Fruit fly (Drosophila melanogaster) whole organism, embryonic: ENCODE results near the gene CG9467.

Source experiments
- CG10267 ChIP-seq: fragments of 200-800 bp; sonication (Bioruptor generic); optimal IDR thresholded peaks from 2 replicates; lab custom pipeline; 2018; ENCODE audit warnings: missing biosample characterization, mild to moderate bottlenecking, missing genetic modification characterization, moderate library complexity
- CG10321 ChIP-seq: fragments of 200-800 bp; sonication (Bioruptor generic); IDR thresholded peaks from 2 replicates; pipeline ENCODE4 v1.3.6; 2022; ENCODE audit warnings: missing biosample characterization, missing genetic modification characterization
- CG10431 ChIP-seq: fragments of 200-800 bp; sonication (Bioruptor generic); optimal IDR thresholded peaks from 3 replicates; lab custom pipeline; 2018; ENCODE audit warnings: missing biosample characterization, mild to moderate bottlenecking, missing genetic modification characterization
- CG12104 ChIP-seq: fragments of 200-800 bp; sonication (Bioruptor generic); optimal IDR thresholded peaks from 3 replicates; lab custom pipeline; 2016; ENCODE audit warnings: missing biosample characterization, missing genetic modification characterization
- CG12155 ChIP-seq: fragments of 200-800 bp; sonication (Bioruptor generic); optimal IDR thresholded peaks from 3 replicates; lab custom pipeline; 2016; ENCODE audit warnings: missing biosample characterization, missing genetic modification characterization
- CG13123 ChIP-seq: fragments of 200-800 bp; sonication (Bioruptor generic); optimal IDR thresholded peaks from 2 replicates; lab custom pipeline; 2016; ENCODE audit warnings: missing biosample characterization, missing genetic modification characterization
- CG16813 ChIP-seq: fragments of 200-800 bp; sonication (Bioruptor generic); IDR thresholded peaks from 3 replicates; pipeline ENCODE4 v1.3.6; 2022; ENCODE audit warnings: missing biosample characterization, missing genetic modification characterization; ENCODE audit not compliant: partially characterized antibody
- CG1832 ChIP-seq: fragments of 200-800 bp; sonication (Bioruptor generic); optimal IDR thresholded peaks from 2 replicates; lab custom pipeline; 2017; ENCODE audit warnings: missing biosample characterization, mild to moderate bottlenecking, missing genetic modification characterization, inconsistent platforms
- CG30431 ChIP-seq: fragments of 200-800 bp; sonication (Bioruptor generic); optimal IDR thresholded peaks from 2 replicates; lab custom pipeline; 2017; ENCODE audit warnings: missing biosample characterization, missing genetic modification characterization
- CG3065 ChIP-seq: fragments of 200-800 bp; sonication (Bioruptor generic); optimal IDR thresholded peaks from 2 replicates; lab custom pipeline; 2016; ENCODE audit warnings: missing biosample characterization, missing genetic modification characterization
- CG32772 ChIP-seq: fragments of 200-800 bp; sonication (Bioruptor generic); IDR thresholded peaks from 2 replicates; pipeline ENCODE4 v1.3.6; 2022; ENCODE audit warnings: missing biosample characterization, missing genetic modification characterization
- CG3407 ChIP-seq: fragments of 200-800 bp; sonication (Bioruptor generic); optimal IDR thresholded peaks from 2 replicates; lab custom pipeline; 2018; ENCODE audit warnings: missing biosample characterization, mild to moderate bottlenecking, missing genetic modification characterization
- CG34376 ChIP-seq: fragments of 200-800 bp; sonication (Bioruptor generic); optimal IDR thresholded peaks from 2 replicates; lab custom pipeline; 2018; ENCODE audit warnings: missing biosample characterization, mild to moderate bottlenecking, missing genetic modification characterization
- CG34422 ChIP-seq: fragments of 200-800 bp; sonication (Bioruptor generic); IDR thresholded peaks from 3 replicates; pipeline ENCODE4 v1.3.6; 2022; ENCODE audit warnings: missing biosample characterization, missing genetic modification characterization
- CG3995 ChIP-seq: fragments of 200-800 bp; sonication (Bioruptor generic); optimal IDR thresholded peaks from 3 replicates; lab custom pipeline; 2016; ENCODE audit warnings: missing biosample characterization, missing genetic modification characterization
- CG5245 ChIP-seq: fragments of 200-800 bp; sonication (Bioruptor generic); optimal IDR thresholded peaks from 3 replicates; lab custom pipeline; 2016; ENCODE audit warnings: missing biosample characterization, missing genetic modification characterization
- CG6272 ChIP-seq: fragments of 200-800 bp; sonication (Bioruptor generic); IDR thresholded peaks from 2 replicates; pipeline ENCODE4 v1.3.6; 2022; ENCODE audit warnings: missing biosample characterization, missing genetic modification characterization
- CG7839 ChIP-seq: fragments of 200-800 bp; sonication (Bioruptor generic); optimal IDR thresholded peaks from 3 replicates; lab custom pipeline; 2018; ENCODE audit warnings: missing biosample characterization, mild to moderate bottlenecking, missing genetic modification characterization, moderate library complexity
- CG7987 ChIP-seq: fragments of 200-800 bp; sonication (Bioruptor generic); optimal IDR thresholded peaks from 2 replicates; lab custom pipeline; 2018; ENCODE audit warnings: missing biosample characterization, mild to moderate bottlenecking, missing genetic modification characterization, moderate library complexity
- CG8765 ChIP-seq: fragments of 200-800 bp; sonication (Bioruptor generic); IDR thresholded peaks from 2 replicates; pipeline ENCODE4 v1.3.6; 2022; ENCODE audit warnings: missing biosample characterization, missing genetic modification characterization
- CG8924 ChIP-seq: fragments of 200-800 bp; optimal IDR thresholded peaks from 3 replicates; lab custom pipeline; 2019; ENCODE audit warnings: missing biosample characterization, mild to moderate bottlenecking, missing genetic modification characterization, moderate library complexity
- Dad ChIP-seq: fragments of 200-800 bp; sonication (Bioruptor generic); optimal IDR thresholded peaks from 3 replicates; lab custom pipeline; 2016; ENCODE audit warnings: missing biosample characterization, missing genetic modification characterization
- Dbx ChIP-seq: fragments of 200-800 bp; sonication (Bioruptor generic); IDR thresholded peaks from 3 replicates; pipeline ENCODE4 v1.3.6; 2022; ENCODE audit warnings: missing biosample characterization, missing genetic modification characterization
- Dfd ChIP-seq, 2 experiments: fragments of >200 bp; optimal IDR thresholded peaks; 2 replicates each; lab custom pipeline; 2017; ENCODE audit warnings: missing biosample characterization in 2 of 2, missing genetic modification characterization in 2 of 2
- Dip3 ChIP-seq: fragments of 200-800 bp; sonication (Bioruptor generic); optimal IDR thresholded peaks from 3 replicates; lab custom pipeline; 2016; ENCODE audit warnings: missing biosample characterization, missing genetic modification characterization
- Ets65A ChIP-seq: fragments of 200-800 bp; sonication (Bioruptor generic); peaks from one replicate; lab custom pipeline; 2016; ENCODE audit warnings: missing biosample characterization, missing genetic modification characterization
- Gug ChIP-seq: fragments of 200-800 bp; sonication (Bioruptor generic); IDR thresholded peaks from 4 replicates; pipeline ENCODE4 v1.3.6; 2022; ENCODE audit warnings: missing biosample characterization, missing genetic modification characterization
- H15 ChIP-seq: fragments of 200-800 bp; sonication (Bioruptor generic); IDR thresholded peaks from 3 replicates; pipeline ENCODE4 v1.3.6; 2022; ENCODE audit warnings: missing biosample characterization, missing genetic modification characterization
- Hand ChIP-seq: fragments of 200-800 bp; sonication (Bioruptor generic); optimal IDR thresholded peaks from 2 replicates; lab custom pipeline; 2017; ENCODE audit warnings: mild to moderate bottlenecking, missing biosample characterization, missing genetic modification reagents, missing genetic modification characterization
- HmgD ChIP-seq: fragments of 200-800 bp; sonication (Bioruptor generic); optimal IDR thresholded peaks from 3 replicates; lab custom pipeline; 2016; ENCODE audit warnings: missing biosample characterization, missing genetic modification characterization
- Hr78 ChIP-seq, 2 experiments: fragments of 200-800 bp in 1 of 2; fragments of >200 bp in 1 of 2; sonication (Bioruptor generic) in 1 of 2; optimal IDR thresholded peaks; 2 replicates each; lab custom pipeline; 2017 to 2019; ENCODE audit warnings: missing biosample characterization in 2 of 2, missing genetic modification characterization in 2 of 2, mild to moderate bottlenecking in 1 of 2, moderate library complexity in 1 of 2
- Sin3A ChIP-seq: fragments of >200 bp; optimal IDR thresholded peaks from 2 replicates; lab custom pipeline; 2018
- Sry-β ChIP-seq: fragments of 200-800 bp; sonication (Bioruptor generic); optimal IDR thresholded peaks from 2 replicates; lab custom pipeline; 2018; ENCODE audit warnings: missing biosample characterization, mild to moderate bottlenecking, missing genetic modification characterization, moderate library complexity
- Sry-δ ChIP-seq: fragments of 200-800 bp; sonication (Bioruptor generic); optimal IDR thresholded peaks from 2 replicates; lab custom pipeline; 2016; ENCODE audit warnings: missing biosample characterization, missing genetic modification characterization
- Ssrp ChIP-seq: fragments of 200-800 bp; sonication (Bioruptor generic); optimal IDR thresholded peaks from 2 replicates; lab custom pipeline; 2018; ENCODE audit warnings: missing biosample characterization, mild to moderate bottlenecking, missing genetic modification characterization, moderate library complexity
- bigmax ChIP-seq: fragments of 200-800 bp; sonication (Bioruptor generic); optimal IDR thresholded peaks from 2 replicates; lab custom pipeline; 2018; ENCODE audit warnings: missing biosample characterization, mild to moderate bottlenecking, missing genetic modification characterization
- ci ChIP-seq: fragments of 200-800 bp; sonication (Bioruptor generic); IDR thresholded peaks from 3 replicates; pipeline ENCODE4 v1.3.6; 2022; ENCODE audit warnings: missing biosample characterization, missing genetic modification characterization
- dan ChIP-seq: fragments of 200-800 bp; sonication (Bioruptor generic); IDR thresholded peaks from 2 replicates; pipeline ENCODE4 v1.3.6; 2022; ENCODE audit warnings: missing biosample characterization, missing genetic modification characterization
- dmrt11E ChIP-seq: fragments of 200-800 bp; sonication (Bioruptor generic); optimal IDR thresholded peaks from 3 replicates; lab custom pipeline; 2018; ENCODE audit warnings: missing biosample characterization, mild to moderate bottlenecking, missing genetic modification characterization, moderate library complexity
- gt ChIP-seq: fragments of 200-800 bp; sonication (Bioruptor generic); IDR thresholded peaks from 2 replicates; pipeline ENCODE4 v1.3.6; 2022; ENCODE audit warnings: missing biosample characterization, missing genetic modification characterization
- insv ChIP-seq, 2 experiments: fragments of 200-800 bp; sonication (Bioruptor generic); optimal IDR thresholded peaks; 3 replicates each; lab custom pipeline; 2016 to 2018; ENCODE audit warnings: missing biosample characterization in 2 of 2, missing genetic modification characterization in 2 of 2
- inv ChIP-seq: fragments of 200-800 bp; sonication (Bioruptor generic); IDR thresholded peaks from 2 replicates; pipeline ENCODE4 v1.3.6; 2022; ENCODE audit warnings: missing biosample characterization, missing genetic modification characterization; ENCODE audit not compliant: partially characterized antibody
- nau ChIP-seq: fragments of 200-800 bp; sonication (Bioruptor generic); optimal IDR thresholded peaks from 3 replicates; lab custom pipeline; 2017; ENCODE audit warnings: missing biosample characterization, mild to moderate bottlenecking, missing genetic modification characterization, missing genetic modification reagents
- odd ChIP-seq: fragments of 200-800 bp; sonication (Bioruptor generic); optimal IDR thresholded peaks from 2 replicates; lab custom pipeline; 2017; ENCODE audit warnings: missing biosample characterization, mild to moderate bottlenecking, missing genetic modification characterization
- phol ChIP-seq: fragments of 200-800 bp; sonication (Bioruptor generic); optimal IDR thresholded peaks from 3 replicates; lab custom pipeline; 2018; ENCODE audit warnings: missing biosample characterization, mild to moderate bottlenecking, missing genetic modification characterization, moderate library complexity
- pnt ChIP-seq: fragments of 200-800 bp; sonication (Bioruptor generic); optimal IDR thresholded peaks from 3 replicates; lab custom pipeline; 2016; ENCODE audit warnings: missing biosample characterization, missing genetic modification characterization
- repo ChIP-seq: fragments of 200-800 bp; sonication (Bioruptor generic); optimal IDR thresholded peaks from 2 replicates; lab custom pipeline; 2016; ENCODE audit warnings: missing biosample characterization, missing genetic modification characterization
- ro ChIP-seq: fragments of 200-800 bp; sonication (Bioruptor generic); IDR thresholded peaks from 2 replicates; pipeline ENCODE4 v1.3.6; 2022; ENCODE audit warnings: missing biosample characterization, missing genetic modification characterization
- salm ChIP-seq: fragments of 200-800 bp; sonication (Bioruptor generic); optimal IDR thresholded peaks from 2 replicates; lab custom pipeline; 2018; ENCODE audit warnings: missing biosample characterization, mild to moderate bottlenecking, missing genetic modification characterization
- sna ChIP-seq: fragments of 200-800 bp; sonication (Bioruptor generic); IDR thresholded peaks from 2 replicates; pipeline ENCODE4 v1.3.6; 2022; ENCODE audit warnings: missing biosample characterization, missing genetic modification characterization; ENCODE audit not compliant: partially characterized antibody
- sug ChIP-seq: fragments of 200-800 bp; optimal IDR thresholded peaks from 2 replicates; lab custom pipeline; 2019; ENCODE audit warnings: missing biosample characterization, mild to moderate bottlenecking, missing genetic modification characterization, moderate library complexity

CG9467 gene

dm6 chr3R:9808946-9809545 is 8.2 kb upstream of the CG9467 start, which contains the start of gene FBXO11 (continued):
- TF ChIP-seq nau (GFP tag; lab: Kevin White, UChicago), result no peak
- TF ChIP-seq Dfd (GFP tag; optimal IDR thresholded peaks at IDR 0.05; lab: Kevin White, UChicago), result no peak
- no peak for TF ChIP-seq gt (GFP tag; lab: Robert Waterston, UW)
- TF ChIP-seq pnt (GFP tag; lab: Kevin White, UChicago), result no peak
- no peak for TF ChIP-seq CG5245 (GFP tag; lab: Kevin White, UChicago)
- TF ChIP-seq Sry-β (GFP tag; lab: Kevin White, UChicago), result no peak
- TF ChIP-seq phol (tag; lab: Kevin White, UChicago), result no peak
- peak; percentile 53 for TF ChIP-seq CG10267 (tag; lab: Kevin White, UChicago)
- TF ChIP-seq sna (GFP tag; lab: Robert Waterston, UW), result no peak
- no peak for TF ChIP-seq Ets65A (GFP tag; lab: Kevin White, UChicago)
- no peak for TF ChIP-seq CG7839
- TF ChIP-seq dan (GFP tag; lab: Robert Waterston, UW), result no peak
- TF ChIP-seq Gug (GFP tag; lab: Robert Waterston, UW), result no peak
- TF ChIP-seq CG7987 (GFP tag; lab: Kevin White, UChicago), result peak; percentile 12
- peak; percentile 6 for TF ChIP-seq repo
- no peak for TF ChIP-seq H15
- peak; percentile 60 for TF ChIP-seq Sry-δ (GFP tag; lab: Kevin White, UChicago)
- no peak for TF ChIP-seq Dip3 (GFP tag; lab: Kevin White, UChicago)
- peak; percentile 75 for TF ChIP-seq HmgD (GFP tag; lab: Kevin White, UChicago)
- TF ChIP-seq CG8765, result no peak
- TF ChIP-seq CG12155 (GFP tag; lab: Kevin White, UChicago), result no peak
- peak; percentile 27; the same call in 1 of the 2 replicates for TF ChIP-seq inv (GFP tag; lab: Robert Waterston, UW)
- TF ChIP-seq Hr78 (GFP tag; optimal IDR thresholded peaks at IDR 0.05; lab: Kevin White, UChicago), result no peak
- no peak for TF ChIP-seq CG32772 (GFP tag; lab: Robert Waterston, UW)
- no peak for TF ChIP-seq CG12104 (GFP tag; lab: Kevin White, UChicago)
- peak; percentile 79; the same call in 1 of the 3 replicates for TF ChIP-seq CG34422
- peak; percentile 72 for TF ChIP-seq Sin3A (lab: Kevin White, UChicago)
- TF ChIP-seq dmrt11E (tag; lab: Kevin White, UChicago), result no peak
- TF ChIP-seq ro (GFP tag; lab: Robert Waterston, UW), result no peak
- peak in 1 of 2 experiments; percentile 15 for TF ChIP-seq insv (GFP tag; optimal IDR thresholded peaks at IDR 0.05; lab: Kevin White, UChicago)
- no peak for TF ChIP-seq Dbx (GFP tag; lab: Robert Waterston, UW)
- no peak for TF ChIP-seq CG10431
- no peak for TF ChIP-seq Hand (GFP tag; lab: Kevin White, UChicago)
- TF ChIP-seq CG30431, result no peak
- TF ChIP-seq sug (tag; lab: Kevin White, UChicago), result no peak
- TF ChIP-seq bigmax, result no peak
- no peak for TF ChIP-seq CG34376 (GFP tag; lab: Kevin White, UChicago)
- TF ChIP-seq Ssrp (tag; lab: Kevin White, UChicago), result no peak
- TF ChIP-seq CG1832 (GFP tag; lab: Kevin White, UChicago), result peak; percentile 93
- no peak for TF ChIP-seq Dad
- TF ChIP-seq CG8924 (tag; lab: Kevin White, UChicago), result peak; percentile 89
- TF ChIP-seq CG10321 (GFP tag; lab: Robert Waterston, UW), result peak; percentile 98
- TF ChIP-seq salm (tag; lab: Kevin White, UChicago), result peak; percentile 10
- TF ChIP-seq CG16813 (GFP tag; lab: Robert Waterston, UW), result peak; percentile 18; the same call in 1 of the 3 replicates
- no peak for TF ChIP-seq CG3995 (GFP tag; lab: Kevin White, UChicago)
- TF ChIP-seq CG6272 (GFP tag; lab: Robert Waterston, UW), result no peak
- no peak for TF ChIP-seq CG3407
- TF ChIP-seq odd, result no peak
- no peak for TF ChIP-seq CG13123 (GFP tag; lab: Kevin White, UChicago)
- TF ChIP-seq ci, result peak; percentile 8; the same call in 1 of the 3 replicates
- TF ChIP-seq CG3065, result no peak
